Worm (Caenorhabditis elegans) whole organism, L2 larva: ENCODE measurements around the gene acy-3.
A peak's percentile ranks its signal among the peaks of the same experiment; 100 is the strongest.

Experiments
- C34F6.9 ChIP-seq: fragments of 150-350 bp; optimal IDR thresholded peaks from 2 replicates; lab custom pipeline; 2014; ENCODE audit warnings: missing biosample characterization, missing genetic modification characterization
- F13H6.1 ChIP-seq: sonication (generic microtip); optimal IDR thresholded peaks from 2 replicates; lab custom pipeline; 2016; ENCODE audit warnings: missing genetic modification characterization, missing compliant biosample characterization
- R02D3.7 ChIP-seq: fragments of 150-350 bp; optimal IDR thresholded peaks from 2 replicates; lab custom pipeline; 2014; ENCODE audit warnings: missing biosample characterization, missing genetic modification characterization
- Y55F3AM.14 ChIP-seq: fragments of 200-800 bp; sonication (Bioruptor generic); optimal IDR thresholded peaks from 2 replicates; lab custom pipeline; 2018; ENCODE audit warnings: mild to moderate bottlenecking, missing genetic modification characterization, missing compliant biosample characterization
- ZK546.5 ChIP-seq: sonication (generic microtip); optimal IDR thresholded peaks from 2 replicates; lab custom pipeline; 2017; ENCODE audit warnings: missing biosample characterization, missing genetic modification characterization
- alr-1 ChIP-seq: fragments of 150-350 bp; optimal IDR thresholded peaks from 2 replicates; lab custom pipeline; 2014; ENCODE audit warnings: missing biosample characterization, missing genetic modification characterization
- aly-2 ChIP-seq: fragments of 150-350 bp; optimal IDR thresholded peaks from 2 replicates; lab custom pipeline; 2014; ENCODE audit warnings: missing biosample characterization, missing genetic modification characterization
- ama-1 ChIP-seq: fragments of 150-350 bp; optimal IDR thresholded peaks from 2 replicates; lab custom pipeline; 2018; ENCODE audit warnings: inconsistent platforms
- blmp-1 ChIP-seq: sonication (generic microtip); optimal IDR thresholded peaks from 2 replicates; lab custom pipeline; 2017; ENCODE audit warnings: missing genetic modification characterization, mild to moderate bottlenecking, missing compliant biosample characterization, antibody characterized with exemption, moderate library complexity; ENCODE audit not compliant: insufficient read depth
- ceh-16 ChIP-seq: fragments of 150-350 bp; optimal IDR thresholded peaks from 2 replicates; lab custom pipeline; 2014; ENCODE audit warnings: missing biosample characterization, missing genetic modification characterization
- ceh-82 ChIP-seq: fragments of 150-350 bp; optimal IDR thresholded peaks from 2 replicates; lab custom pipeline; 2014; ENCODE audit warnings: missing biosample characterization, missing genetic modification characterization
- crh-2 ChIP-seq: sonication (generic microtip); optimal IDR thresholded peaks from 2 replicates; lab custom pipeline; 2017; ENCODE audit warnings: missing biosample characterization, missing genetic modification characterization
- dmd-4 ChIP-seq: sonication (generic microtip); optimal IDR thresholded peaks from 2 replicates; lab custom pipeline; 2017; ENCODE audit warnings: missing biosample characterization, missing genetic modification characterization
- egl-27 ChIP-seq: sonication (generic microtip); optimal IDR thresholded peaks from 3 replicates; lab custom pipeline; 2017; ENCODE audit warnings: missing biosample characterization, missing genetic modification reagents, missing genetic modification characterization
- elt-1 ChIP-seq: fragments of 150-350 bp; optimal IDR thresholded peaks from 2 replicates; lab custom pipeline; 2014; ENCODE audit warnings: missing biosample characterization, missing genetic modification characterization
- elt-3 ChIP-seq: sonication (generic microtip); optimal IDR thresholded peaks from 2 replicates; lab custom pipeline; 2017; ENCODE audit warnings: missing biosample characterization, missing genetic modification characterization
- fos-1 ChIP-seq: fragments of 150-350 bp; optimal IDR thresholded peaks from 2 replicates; lab custom pipeline; 2014; ENCODE audit warnings: missing biosample characterization, missing genetic modification characterization
- gmeb-1 ChIP-seq: fragments of 150-350 bp; optimal IDR thresholded peaks from 2 replicates; lab custom pipeline; 2014; ENCODE audit warnings: missing biosample characterization, missing genetic modification characterization
- lin-11 ChIP-seq: fragments of 150-350 bp; sonication (generic microtip); optimal IDR thresholded peaks from 2 replicates; lab custom pipeline; 2014; ENCODE audit warnings: missing biosample characterization, missing genetic modification characterization, inconsistent platforms, mixed read lengths
- lin-13 ChIP-seq: fragments of 150-350 bp; optimal IDR thresholded peaks from 2 replicates; lab custom pipeline; 2014; ENCODE audit warnings: missing biosample characterization, missing genetic modification reagents, missing genetic modification characterization
- lin-39 ChIP-seq: fragments of 150-350 bp; optimal IDR thresholded peaks from 2 replicates; lab custom pipeline; 2014; ENCODE audit warnings: missing biosample characterization, missing genetic modification reagents, missing genetic modification characterization
- lsy-2 ChIP-seq, 2 experiments: fragments of 150-350 bp in 1 of 2; sonication (generic microtip) in 1 of 2; optimal IDR thresholded peaks; 2 replicates each; lab custom pipeline; 2014 to 2017; ENCODE audit warnings: missing biosample characterization in 2 of 2, missing genetic modification characterization in 2 of 2
- mab-5 ChIP-seq: fragments of 150-350 bp; optimal IDR thresholded peaks from 2 replicates; lab custom pipeline; 2014; ENCODE audit warnings: missing biosample characterization, missing genetic modification characterization
- mbf-1 ChIP-seq: sonication (generic microtip); optimal IDR thresholded peaks from 2 replicates; lab custom pipeline; 2017; ENCODE audit warnings: missing biosample characterization, missing genetic modification characterization
- mdl-1 ChIP-seq, 2 experiments: fragments of 150-350 bp in 1 of 2; sonication (generic microtip) in 1 of 2; optimal IDR thresholded peaks; 2 replicates each; lab custom pipeline; 2017; ENCODE audit warnings: missing biosample characterization in 2 of 2, missing genetic modification characterization in 2 of 2
- nhr-10 ChIP-seq: sonication (generic microtip); optimal IDR thresholded peaks from 2 replicates; lab custom pipeline; 2017; ENCODE audit warnings: missing biosample characterization, missing genetic modification characterization
- nhr-11 ChIP-seq: fragments of 150-350 bp; optimal IDR thresholded peaks from 2 replicates; lab custom pipeline; 2014; ENCODE audit warnings: missing biosample characterization, missing genetic modification characterization
- nhr-12 ChIP-seq: fragments of 150-350 bp; optimal IDR thresholded peaks from 2 replicates; lab custom pipeline; 2014; ENCODE audit warnings: missing biosample characterization, missing genetic modification characterization
- nhr-129 ChIP-seq: fragments of 150-350 bp; optimal IDR thresholded peaks from 2 replicates; lab custom pipeline; 2014; ENCODE audit warnings: missing biosample characterization, missing genetic modification characterization
- nhr-21 ChIP-seq: fragments of 150-350 bp; optimal IDR thresholded peaks from 2 replicates; lab custom pipeline; 2014; ENCODE audit warnings: missing biosample characterization, missing genetic modification characterization
- nhr-23 ChIP-seq: fragments of 150-350 bp; optimal IDR thresholded peaks from 2 replicates; lab custom pipeline; 2014; ENCODE audit warnings: missing biosample characterization, missing genetic modification reagents, missing genetic modification characterization
- nhr-237 ChIP-seq: fragments of 150-350 bp; optimal IDR thresholded peaks from 2 replicates; lab custom pipeline; 2014; ENCODE audit warnings: missing biosample characterization, missing genetic modification characterization
- nhr-25 ChIP-seq: fragments of 150-350 bp; sonication (generic microtip); optimal IDR thresholded peaks from 3 replicates; lab custom pipeline; 2014; ENCODE audit warnings: missing biosample characterization, missing genetic modification characterization
- nhr-6 ChIP-seq: fragments of 150-350 bp; optimal IDR thresholded peaks from 2 replicates; lab custom pipeline; 2014; ENCODE audit warnings: missing biosample characterization, missing genetic modification characterization
- nhr-77 ChIP-seq: fragments of 150-350 bp; optimal IDR thresholded peaks from 2 replicates; lab custom pipeline; 2014; ENCODE audit warnings: missing biosample characterization, missing genetic modification characterization
- peb-1 ChIP-seq: fragments of 150-350 bp; optimal IDR thresholded peaks from 2 replicates; lab custom pipeline; 2014; ENCODE audit warnings: missing biosample characterization, missing genetic modification characterization
- sem-4 ChIP-seq: fragments of 150-350 bp; optimal IDR thresholded peaks from 2 replicates; lab custom pipeline; 2014; ENCODE audit warnings: missing biosample characterization, missing genetic modification reagents, missing genetic modification characterization
- skn-1 ChIP-seq: sonication (generic microtip); optimal IDR thresholded peaks from 2 replicates; lab custom pipeline; 2017; ENCODE audit warnings: missing biosample characterization, missing genetic modification characterization
- sma-3 ChIP-seq: sonication (generic microtip); optimal IDR thresholded peaks from 2 replicates; lab custom pipeline; 2016; ENCODE audit warnings: missing genetic modification reagents, missing genetic modification characterization, missing compliant biosample characterization
- sma-9 ChIP-seq, 2 experiments: fragments of 150-350 bp in 1 of 2; sonication (generic microtip) in 1 of 2; optimal IDR thresholded peaks; 2 replicates each; lab custom pipeline; 2014 to 2016; ENCODE audit warnings: missing genetic modification characterization in 2 of 2, mild to moderate bottlenecking in 1 of 2, missing biosample characterization in 1 of 2, missing compliant biosample characterization in 1 of 2, missing genetic modification reagents in 1 of 2, moderate library complexity in 1 of 2
- snpc-4 ChIP-seq: fragments of 150-350 bp; optimal IDR thresholded peaks from 2 replicates; lab custom pipeline; 2014; ENCODE audit warnings: missing biosample characterization, missing genetic modification characterization
- unc-39 ChIP-seq: fragments of 150-350 bp; optimal IDR thresholded peaks from 2 replicates; lab custom pipeline; 2014; ENCODE audit warnings: missing biosample characterization, missing genetic modification characterization
- unc-55 ChIP-seq: fragments of 150-350 bp; sonication (generic microtip); optimal IDR thresholded peaks from 3 replicates; lab custom pipeline; 2014; ENCODE audit warnings: missing biosample characterization, missing genetic modification reagents, missing genetic modification characterization
- unc-62 ChIP-seq: fragments of 150-350 bp; optimal IDR thresholded peaks from 2 replicates; lab custom pipeline; 2014; ENCODE audit warnings: missing biosample characterization, missing genetic modification reagents, missing genetic modification characterization
- zag-1 ChIP-seq: fragments of 150-350 bp; optimal IDR thresholded peaks from 2 replicates; lab custom pipeline; 2014; ENCODE audit warnings: missing biosample characterization, missing genetic modification characterization
- ztf-1 ChIP-seq: fragments of 200-800 bp; sonication (Bioruptor generic); conservative IDR thresholded peaks from 2 replicates; pipeline ENCODE4 v1.3.6; 2022; ENCODE audit warnings: missing genetic modification characterization, missing compliant biosample characterization
- ztf-11 ChIP-seq: sonication (generic microtip); optimal IDR thresholded peaks from 2 replicates; lab custom pipeline; 2017; ENCODE audit warnings: missing biosample characterization, missing genetic modification characterization
- ztf-4 ChIP-seq: fragments of 150-350 bp; optimal IDR thresholded peaks from 2 replicates; lab custom pipeline; 2014; ENCODE audit warnings: missing biosample characterization, missing genetic modification characterization

acy-3 gene

ce11 chrIII:3786427-3786935 is at the start of gene acy-3:
Gene acy-3 (minus strand): TSS chrIII:3786477.
- TF ChIP-seq snpc-4 (peak; percentile 51), unc-55 (GFP tag; lab: Kevin White, UChicago) (no peak), elt-1 (tag; lab: Kevin White, UChicago) (no peak), ceh-16 (tag; lab: Kevin White, UChicago) (no peak), aly-2 (tag; lab: Kevin White, UChicago) (no peak), Y55F3AM.14 (no peak), elt-3 (tag; lab: Kevin White, UChicago) (no peak), crh-2 (tag; lab: Kevin White, UChicago) (peak; percentile 67), ama-1 (lab: Kevin White, UChicago) (no peak), sma-3 (GFP tag; lab: Kevin White, UChicago) (peak; percentile 31), mbf-1 (tag; lab: Kevin White, UChicago) (no peak), blmp-1 (tag; lab: Kevin White, UChicago) (peak; percentile 44), R02D3.7 (tag; lab: Kevin White, UChicago) (no peak), zag-1 (tag; lab: Kevin White, UChicago) (no peak), ztf-4 (no peak), alr-1 (no peak), ceh-82 (no peak), C34F6.9 (tag; lab: Kevin White, UChicago) (peak; percentile 61), lsy-2 (tag; optimal IDR thresholded peaks at IDR 0.05; lab: Kevin White, UChicago) (peak in 1 of 2 experiments; percentile 64), lin-39 (tag; lab: Kevin White, UChicago) (no peak), F13H6.1 (tag; lab: Kevin White, UChicago) (peak; percentile 90), ZK546.5 (no peak), nhr-77 (no peak), nhr-11 (no peak), nhr-237 (tag; lab: Kevin White, UChicago) (no peak), lin-13 (GFP tag; lab: Kevin White, UChicago) (peak; percentile 57), nhr-25 (tag; lab: Kevin White, UChicago) (peak; percentile 53), unc-62 (GFP tag; lab: Kevin White, UChicago) (peak; percentile 27), peb-1 (tag; lab: Kevin White, UChicago) (no peak), nhr-10 (tag; lab: Kevin White, UChicago) (no peak), sem-4 (peak; percentile 15), unc-39 (no peak), sma-9 (GFP tag; optimal IDR thresholded peaks at IDR 0.05; lab: Kevin White, UChicago) (peak; percentile 83), sma-9 (tag; optimal IDR thresholded peaks at IDR 0.05; lab: Kevin White, UChicago) (no peak), nhr-12 (tag; lab: Kevin White, UChicago) (no peak), egl-27 (tag; lab: Kevin White, UChicago) (peak; percentile 25), nhr-129 (tag; lab: Kevin White, UChicago) (peak; percentile 61), nhr-23 (tag; lab: Kevin White, UChicago) (no peak), ztf-11 (tag; lab: Kevin White, UChicago) (no peak), nhr-21 (tag; lab: Kevin White, UChicago) (peak; percentile 66), mdl-1 (tag; optimal IDR thresholded peaks at IDR 0.05; lab: Kevin White, UChicago) (peak; percentile 1 to 47), lin-11 (tag; lab: Kevin White, UChicago) (no peak), skn-1 (no peak), mab-5 (tag; lab: Kevin White, UChicago) (peak; percentile 15), dmd-4 (tag; lab: Kevin White, UChicago) (no peak), ztf-1 (GFP tag; lab: Robert Waterston, UW) (no peak), gmeb-1 (tag; lab: Kevin White, UChicago) (peak; percentile 2), nhr-6 (no peak), fos-1 (tag; lab: Kevin White, UChicago) (peak; percentile 53)
- TF ChIP-seq, all 48 proteins: peak for 19
